Worm (Caenorhabditis elegans): Measurements from ENCODE around the gene ostf-4.
A peak's percentile ranks its signal among the peaks of the same experiment; 100 is the strongest.

The ostf-4 gene

ce11 chrIII:10285623-10286022, 32.7 kb downstream of the ostf-4 start, which contains the start of gene K10G9.2:
TSS of gene K10G9.2 (plus strand) at chrIII:10285923.
- TF ChIP-seq madf-10 (tag; optimal IDR thresholded peaks at IDR 0.05) (no peak), dox-1 (GFP tag; IDR thresholded peaks at IDR 0.05) (no peak), F37B4.10 (GFP tag; IDR thresholded peaks at IDR 0.05) (no peak), nfyb-1 (GFP tag; IDR thresholded peaks at IDR 0.05) (no peak), snpc-1.1 (tag; optimal IDR thresholded peaks at IDR 0.05; ENCODE audit: insufficient read depth) (no peak), rcor-1 (GFP tag; IDR thresholded peaks at IDR 0.05) (no peak), hrde-1 (tag; optimal IDR thresholded peaks at IDR 0.05; ENCODE audit: borderline replicate concordance) (no peak), nfya-2 (GFP tag; IDR thresholded peaks at IDR 0.05) (no peak), lin-26 (GFP tag; IDR thresholded peaks at IDR 0.05) (no peak), zfh-2 (GFP tag; conservative IDR thresholded peaks at IDR 0.05) (no peak), hmg-20 (GFP tag; IDR thresholded peaks at IDR 0.05) (no peak), hlh-12 (tag; optimal IDR thresholded peaks at IDR 0.05) (no peak)

- TF ChIP-seq snpc-4 (GFP tag; optimal IDR thresholded peaks at IDR 0.05) (no peak), snpc-4 (tag; optimal IDR thresholded peaks at IDR 0.05) (peak in 1 of 4 experiments; percentile 16), ceh-27 (GFP tag; optimal IDR thresholded peaks at IDR 0.05) (peak; percentile 50), lin-40 (tag; optimal IDR thresholded peaks at IDR 0.05) (peak; percentile 48), madf-10 (tag; optimal IDR thresholded peaks at IDR 0.05) (no peak), nfyb-1 (GFP tag; IDR thresholded peaks at IDR 0.05) (peak; percentile 34; the same call in 1 of the 2 replicates), madf-3 (GFP tag; IDR thresholded peaks at IDR 0.05) (no peak), cebp-2 (GFP tag; IDR thresholded peaks at IDR 0.05) (peak; percentile 64; the same call in 1 of the 2 replicates), akir-1 (GFP tag; optimal IDR thresholded peaks at IDR 0.05) (no peak), sptf-2 (GFP tag; optimal IDR thresholded peaks at IDR 0.05) (no peak), zfh-2 (GFP tag; conservative IDR thresholded peaks at IDR 0.05) (peak; percentile 99), egrh-3 (GFP tag; IDR thresholded peaks at IDR 0.05) (peak; percentile 58; the same call in 1 of the 2 replicates), F33H1.4 (GFP tag; IDR thresholded peaks at IDR 0.05) (no peak), ceh-40 (GFP tag; IDR thresholded peaks at IDR 0.05) (no peak), ztf-22 (GFP tag; optimal IDR thresholded peaks at IDR 0.05) (peak; percentile 58), pbrm-1 (GFP tag; IDR thresholded peaks at IDR 0.05) (no peak), Y79H2A.3 (GFP tag; conservative IDR thresholded peaks at IDR 0.05) (no peak), nhr-179 (tag; optimal IDR thresholded peaks at IDR 0.05) (no peak), cebp-1 (GFP tag; IDR thresholded peaks at IDR 0.05) (no peak), cebp-1 (tag; optimal IDR thresholded peaks at IDR 0.05) (peak; percentile 64), hmg-1.2 (GFP tag; IDR thresholded peaks at IDR 0.05) (peak; percentile 49), mcd-1 (GFP tag; IDR thresholded peaks at IDR 0.05) (peak; percentile 52), K11D2.4 (GFP tag; IDR thresholded peaks at IDR 0.05) (no peak), Y95B8A.8 (GFP tag; IDR thresholded peaks at IDR 0.05) (no peak), ceh-58 (GFP tag; IDR thresholded peaks at IDR 0.05) (no peak), tlf-1 (GFP tag; optimal IDR thresholded peaks at IDR 0.05) (no peak), ztf-26 (tag; optimal IDR thresholded peaks at IDR 0.05) (no peak), F52B5.7 (tag; optimal IDR thresholded peaks at IDR 0.05) (no peak), gei-17 (GFP tag; optimal IDR thresholded peaks at IDR 0.05) (no peak), attf-5 (GFP tag; optimal IDR thresholded peaks at IDR 0.05) (peak; percentile 72), K12H6.12 (tag; optimal IDR thresholded peaks at IDR 0.05) (peak; percentile 85), hmg-20 (GFP tag; IDR thresholded peaks at IDR 0.05) (no peak), tbx-9 (tag; optimal IDR thresholded peaks at IDR 0.05; ENCODE audit: borderline replicate concordance) (no peak), D2030.7 (GFP tag; IDR thresholded peaks at IDR 0.05) (no peak), lin-35 (GFP tag; optimal IDR thresholded peaks at IDR 0.05) (peak in 1 of 3 experiments; percentile 18), nhr-120 (GFP tag; IDR thresholded peaks at IDR 0.05) (no peak), snpc-1.3 (tag; optimal IDR thresholded peaks at IDR 0.05; ENCODE audit: insufficient read depth) (no peak), aptf-2 (GFP tag; conservative IDR thresholded peaks at IDR 0.05) (no peak)
These were observed 34.1 kb downstream of the ostf-4 start for ce11 chrIII:10284214-10284613.

Measured in whole organism, young adult.